Fruit fly (Drosophila melanogaster) whole organism, embryonic: ENCODE measurements around the gene CG11593.

ENCODE experiments used
- Aef1 ChIP-seq: fragments of 200-800 bp; sonication (Bioruptor generic); IDR thresholded peaks from 3 replicates; pipeline ENCODE4 v1.3.6; 2022; ENCODE audit warnings: missing biosample characterization, missing genetic modification characterization
- Antp ChIP-seq: fragments of 200-800 bp; sonication (Bioruptor generic); optimal IDR thresholded peaks from 3 replicates; lab custom pipeline; 2016; ENCODE audit warnings: missing biosample characterization, missing genetic modification characterization
- Awh ChIP-seq: fragments of 200-800 bp; sonication (Bioruptor generic); IDR thresholded peaks from 2 replicates; pipeline ENCODE4, ENCODE4 v1.3.6; 2022; ENCODE audit warnings: missing biosample characterization, missing genetic modification characterization
- Bgb ChIP-seq: fragments of 200-800 bp; sonication (Bioruptor generic); IDR thresholded peaks from 2 replicates; pipeline ENCODE4 v1.3.6; 2022; ENCODE audit warnings: missing biosample characterization, missing genetic modification characterization; ENCODE audit not compliant: partially characterized antibody
- CG12236 ChIP-seq: fragments of 200-800 bp; sonication (Bioruptor generic); optimal IDR thresholded peaks from 2 replicates; lab custom pipeline; 2016; ENCODE audit warnings: missing biosample characterization, missing genetic modification characterization
- CG12391 ChIP-seq: fragments of 200-800 bp; sonication (Bioruptor generic); optimal IDR thresholded peaks from 3 replicates; lab custom pipeline; 2018; ENCODE audit warnings: missing biosample characterization, mild to moderate bottlenecking, missing genetic modification characterization, moderate library complexity
- CG13287 ChIP-seq: fragments of 200-800 bp; sonication (Bioruptor generic); IDR thresholded peaks from 2 replicates; pipeline ENCODE4 v1.3.6; 2022; ENCODE audit warnings: missing biosample characterization, missing genetic modification characterization; ENCODE audit not compliant: partially characterized antibody
- CG14050 ChIP-seq: fragments of 200-800 bp; sonication (Bioruptor generic); IDR thresholded peaks from 3 replicates; pipeline ENCODE4 v1.3.6; 2022; ENCODE audit warnings: missing biosample characterization, missing genetic modification characterization
- CG14441 ChIP-seq: fragments of 200-800 bp; sonication (Bioruptor generic); IDR thresholded peaks from 2 replicates; pipeline ENCODE4 v1.3.6; 2022; ENCODE audit warnings: missing biosample characterization, missing genetic modification characterization
- CG14965 ChIP-seq: fragments of 200-800 bp; sonication (Bioruptor generic); optimal IDR thresholded peaks from 2 replicates; lab custom pipeline; 2016; ENCODE audit warnings: missing biosample characterization, missing genetic modification characterization, borderline replicate concordance
- CG1602 ChIP-seq: fragments of 200-800 bp; sonication (Bioruptor generic); optimal IDR thresholded peaks from 3 replicates; lab custom pipeline; 2016; ENCODE audit warnings: missing biosample characterization, missing genetic modification characterization
- CG16815 ChIP-seq: fragments of 200-800 bp; sonication (Bioruptor generic); optimal IDR thresholded peaks from 3 replicates; lab custom pipeline; 2017; ENCODE audit warnings: missing biosample characterization, mild to moderate bottlenecking, missing genetic modification characterization
- CG17328 ChIP-seq: fragments of 200-800 bp; sonication (Bioruptor generic); IDR thresholded peaks from 2 replicates; pipeline ENCODE4 v1.3.6; 2022; ENCODE audit warnings: missing biosample characterization, missing genetic modification characterization
- CG17829 ChIP-seq: fragments of 200-800 bp; optimal IDR thresholded peaks from 2 replicates; lab custom pipeline; 2019; ENCODE audit warnings: missing biosample characterization, mild to moderate bottlenecking, missing genetic modification characterization, moderate library complexity
- CG18262 ChIP-seq: fragments of 200-800 bp; optimal IDR thresholded peaks from 3 replicates; lab custom pipeline; 2019; ENCODE audit warnings: missing biosample characterization, mild to moderate bottlenecking, missing genetic modification characterization, moderate library complexity
- CG18764 ChIP-seq: fragments of 200-800 bp; sonication (Bioruptor generic); optimal IDR thresholded peaks from 3 replicates; lab custom pipeline; 2016; ENCODE audit warnings: missing biosample characterization, missing genetic modification characterization
- CG2120 ChIP-seq: fragments of 200-800 bp; sonication (Bioruptor generic); optimal IDR thresholded peaks from 3 replicates; lab custom pipeline; 2016; ENCODE audit warnings: missing biosample characterization, missing genetic modification characterization
- CG33557 ChIP-seq: fragments of 200-800 bp; sonication (Bioruptor generic); optimal IDR thresholded peaks from 2 replicates; lab custom pipeline; 2019; ENCODE audit warnings: missing biosample characterization, mild to moderate bottlenecking, missing genetic modification characterization, moderate library complexity
- CG4404 ChIP-seq: fragments of 200-800 bp; sonication (Bioruptor generic); IDR thresholded peaks from 2 replicates; pipeline ENCODE4 v1.3.6; 2022; ENCODE audit warnings: missing biosample characterization, missing genetic modification characterization
- CG4820 ChIP-seq: fragments of 200-800 bp; sonication (Bioruptor generic); optimal IDR thresholded peaks from 3 replicates; lab custom pipeline; 2016; ENCODE audit warnings: missing biosample characterization, missing genetic modification characterization
- CG7271 ChIP-seq: fragments of 200-800 bp; sonication (Bioruptor generic); optimal IDR thresholded peaks from 2 replicates; lab custom pipeline; 2018; ENCODE audit warnings: missing biosample characterization, mild to moderate bottlenecking, missing genetic modification characterization, moderate library complexity
- CG7745 ChIP-seq: fragments of 200-800 bp; sonication (Bioruptor generic); optimal IDR thresholded peaks from 2 replicates; lab custom pipeline; 2018; ENCODE audit warnings: missing biosample characterization, mild to moderate bottlenecking, missing genetic modification characterization, moderate library complexity
- CG7928 ChIP-seq: fragments of 200-800 bp; sonication (Bioruptor generic); optimal IDR thresholded peaks from 2 replicates; lab custom pipeline; 2017; ENCODE audit warnings: missing biosample characterization, mild to moderate bottlenecking, missing genetic modification characterization
- CG8388 ChIP-seq: fragments of 200-800 bp; sonication (Bioruptor generic); optimal IDR thresholded peaks from 2 replicates; lab custom pipeline; 2019; ENCODE audit warnings: missing biosample characterization, mild to moderate bottlenecking, missing genetic modification characterization, moderate library complexity
- Chrac-16 ChIP-seq: fragments of 200-800 bp; sonication (Bioruptor generic); optimal IDR thresholded peaks from 3 replicates; lab custom pipeline; 2016; ENCODE audit warnings: missing biosample characterization, missing genetic modification characterization
- Dbx ChIP-seq: fragments of 200-800 bp; sonication (Bioruptor generic); IDR thresholded peaks from 3 replicates; pipeline ENCODE4 v1.3.6; 2022; ENCODE audit warnings: missing biosample characterization, missing genetic modification characterization
- Hr3 ChIP-seq: fragments of 200-800 bp; sonication (Bioruptor generic); optimal IDR thresholded peaks from 3 replicates; lab custom pipeline; 2016; ENCODE audit warnings: missing biosample characterization, missing genetic modification characterization
- Lpt ChIP-seq: fragments of >200 bp; optimal IDR thresholded peaks from 2 replicates; lab custom pipeline; 2018; ENCODE audit warnings: missing biosample characterization, missing genetic modification characterization
- MTF-1 ChIP-seq: fragments of 200-800 bp; sonication (Bioruptor generic); optimal IDR thresholded peaks from 2 replicates; lab custom pipeline; 2018; ENCODE audit warnings: missing biosample characterization, mild to moderate bottlenecking, missing genetic modification characterization, borderline replicate concordance
- Mad ChIP-seq: fragments of 200-800 bp; sonication (Bioruptor generic); optimal IDR thresholded peaks from 2 replicates; lab custom pipeline; 2016; ENCODE audit warnings: missing biosample characterization, missing genetic modification characterization
- Sox102F ChIP-seq: fragments of 200-800 bp; sonication (Bioruptor generic); optimal IDR thresholded peaks from 2 replicates; lab custom pipeline; 2018; ENCODE audit warnings: missing biosample characterization, mild to moderate bottlenecking, missing genetic modification characterization, moderate library complexity
- Sry-β ChIP-seq: fragments of 200-800 bp; sonication (Bioruptor generic); optimal IDR thresholded peaks from 2 replicates; lab custom pipeline; 2018; ENCODE audit warnings: missing biosample characterization, mild to moderate bottlenecking, missing genetic modification characterization, moderate library complexity
- az2 ChIP-seq: fragments of 200-800 bp; sonication (Bioruptor generic); optimal IDR thresholded peaks from 3 replicates; lab custom pipeline; 2016; ENCODE audit warnings: missing biosample characterization, missing genetic modification characterization
- chinmo ChIP-seq: fragments of 200-800 bp; sonication (Bioruptor generic); IDR thresholded peaks from 4 replicates; pipeline ENCODE4 v1.3.6; 2022; ENCODE audit warnings: missing biosample characterization, missing genetic modification characterization; ENCODE audit not compliant: partially characterized antibody
- disco-r ChIP-seq: fragments of 200-800 bp; sonication (Bioruptor generic); optimal IDR thresholded peaks from 2 replicates; lab custom pipeline; 2016; ENCODE audit warnings: missing biosample characterization, missing genetic modification characterization
- dpn ChIP-seq, 2 experiments: fragments of 200-800 bp; sonication (Bioruptor generic); optimal IDR thresholded peaks; 3 replicates each; lab custom pipeline; 2016; ENCODE audit warnings: missing biosample characterization in 2 of 2, missing genetic modification characterization in 2 of 2
- fd3F ChIP-seq: fragments of 200-800 bp; sonication (Bioruptor generic); optimal IDR thresholded peaks from 2 replicates; lab custom pipeline; 2018; ENCODE audit warnings: missing biosample characterization, mild to moderate bottlenecking, missing genetic modification characterization, moderate library complexity
- ftz-f1 ChIP-seq: fragments of 200-800 bp; sonication (Bioruptor generic); optimal IDR thresholded peaks from 2 replicates; lab custom pipeline; 2016; ENCODE audit warnings: missing biosample characterization, missing genetic modification characterization
- jigr1 ChIP-seq: fragments of 200-800 bp; sonication (Bioruptor generic); IDR thresholded peaks from 3 replicates; pipeline ENCODE4 v1.3.6; 2022; ENCODE audit warnings: missing biosample characterization, missing genetic modification characterization
- lab ChIP-seq: fragments of 200-800 bp; sonication (Bioruptor generic); optimal IDR thresholded peaks from 3 replicates; lab custom pipeline; 2017; ENCODE audit warnings: missing biosample characterization, missing genetic modification characterization, mild to moderate bottlenecking, moderate library complexity, missing genetic modification reagents
- lmd ChIP-seq: fragments of 200-800 bp; sonication (Bioruptor generic); IDR thresholded peaks from 2 replicates; pipeline ENCODE4 v1.3.6; 2022; ENCODE audit warnings: missing biosample characterization, missing genetic modification characterization
- oc ChIP-seq: fragments of 200-800 bp; sonication (Bioruptor generic); optimal IDR thresholded peaks from 2 replicates; lab custom pipeline; 2018; ENCODE audit warnings: missing biosample characterization, mild to moderate bottlenecking, missing genetic modification characterization, moderate library complexity
- org-1 ChIP-seq: fragments of 200-800 bp; sonication (Bioruptor generic); optimal IDR thresholded peaks from 2 replicates; lab custom pipeline; 2017; ENCODE audit warnings: missing biosample characterization, missing genetic modification characterization
- pzg ChIP-seq: fragments of 200-800 bp; sonication (Bioruptor generic); optimal IDR thresholded peaks from 3 replicates; lab custom pipeline; 2018; ENCODE audit warnings: missing biosample characterization, mild to moderate bottlenecking, missing genetic modification characterization, moderate library complexity
- so ChIP-seq: fragments of 200-800 bp; sonication (Bioruptor generic); IDR thresholded peaks from 3 replicates; pipeline ENCODE4 v1.3.6; 2022; ENCODE audit warnings: missing biosample characterization, missing genetic modification characterization
- stc ChIP-seq: fragments of 200-800 bp; sonication (Bioruptor generic); IDR thresholded peaks from 2 replicates; pipeline ENCODE4 v1.3.6; 2022; ENCODE audit warnings: missing biosample characterization, missing genetic modification characterization
- usp ChIP-seq: fragments of >200 bp; optimal IDR thresholded peaks from 2 replicates; lab custom pipeline; 2017; ENCODE audit warnings: missing biosample characterization, missing genetic modification characterization
- z ChIP-seq: fragments of 200-800 bp; sonication (Bioruptor generic); IDR thresholded peaks from 3 replicates; pipeline ENCODE4 v1.3.6; 2022; ENCODE audit warnings: missing biosample characterization, missing genetic modification characterization
- zen2 ChIP-seq: fragments of 200-800 bp; sonication (Bioruptor generic); IDR thresholded peaks from 3 replicates; pipeline ENCODE4 v1.3.6; 2022; ENCODE audit warnings: missing biosample characterization, missing genetic modification characterization; ENCODE audit not compliant: partially characterized antibody

The CG11593 gene

dm6 chr3L:4070996-4071379 lies 30.7 kb upstream of the CG11593 start (continued):
- no peak for TF ChIP-seq CG16815 (GFP tag; lab: Kevin White, UChicago)
- peak; percentile 5 for TF ChIP-seq CG2120 (GFP tag; lab: Kevin White, UChicago)
- TF ChIP-seq az2 (GFP tag; lab: Kevin White, UChicago): peak; percentile 28
- peak; percentile 8; the same call in 1 of the 3 replicates for TF ChIP-seq so (GFP tag; lab: Robert Waterston, UW)
- TF ChIP-seq Awh (GFP tag; lab: Robert Waterston, UW): peak; percentile 68
- TF ChIP-seq CG18262: peak; percentile 22
- TF ChIP-seq CG14441 (GFP tag; lab: Robert Waterston, UW): peak; percentile 66
- TF ChIP-seq Bgb (GFP tag; lab: Robert Waterston, UW): no peak
- TF ChIP-seq Aef1: peak; percentile 69
- TF ChIP-seq jigr1 (GFP tag; lab: Robert Waterston, UW): peak; percentile 51; the same call in 2 of the 3 replicates
- no peak for TF ChIP-seq Mad
- peak; percentile 6; the same call in 1 of the 2 replicates for TF ChIP-seq CG4404
- peak; percentile 59 for TF ChIP-seq Dbx (GFP tag; lab: Robert Waterston, UW)
- peak; percentile 17 for TF ChIP-seq fd3F (GFP tag; lab: Kevin White, UChicago)
- no peak for TF ChIP-seq org-1 (GFP tag; lab: Kevin White, UChicago)
- no peak for TF ChIP-seq CG17829 (tag; lab: Kevin White, UChicago)
- no peak for TF ChIP-seq CG7271 (tag; lab: Kevin White, UChicago)
- TF ChIP-seq stc (GFP tag; lab: Robert Waterston, UW): peak; percentile 76
- TF ChIP-seq Chrac-16 (GFP tag; lab: Kevin White, UChicago): peak; percentile 12
- peak; percentile 55 for TF ChIP-seq lab (GFP tag; lab: Kevin White, UChicago)
- peak; percentile 41 for TF ChIP-seq MTF-1 (GFP tag; lab: Kevin White, UChicago)

dm6 chr3L:4070221-4070995 lies 30.1 kb upstream of the CG11593 start:
- TF ChIP-seq CG14050 (GFP tag; lab: Robert Waterston, UW) (peak; percentile 90), chinmo (no peak), Antp (GFP tag; lab: Kevin White, UChicago) (peak; percentile 88), Sry-β (no peak), dpn (GFP tag; optimal IDR thresholded peaks at IDR 0.05; lab: Kevin White, UChicago) (peak; percentile 83 to 89), CG7928 (GFP tag; lab: Kevin White, UChicago) (peak; percentile 64), z (GFP tag; lab: Robert Waterston, UW) (no peak), CG17328 (peak; percentile 94), disco-r (GFP tag; lab: Kevin White, UChicago) (peak; percentile 74), oc (peak; percentile 90), zen2 (GFP tag; lab: Robert Waterston, UW) (no peak), CG12391 (tag; lab: Kevin White, UChicago) (peak; percentile 77), CG1602 (GFP tag; lab: Kevin White, UChicago) (peak; percentile 72), Sox102F (GFP tag; lab: Kevin White, UChicago) (peak; percentile 94), Hr3 (GFP tag; lab: Kevin White, UChicago) (peak; percentile 77), usp (GFP tag; lab: Kevin White, UChicago) (no peak), CG7745 (no peak), CG14965 (GFP tag; lab: Kevin White, UChicago) (peak; percentile 27), CG13287 (no peak), CG18764 (peak; percentile 58), lmd (GFP tag; lab: Robert Waterston, UW) (peak; percentile 95), Lpt (GFP tag; lab: Kevin White, UChicago) (no peak), ftz-f1 (GFP tag; lab: Kevin White, UChicago) (no peak), CG12236 (peak; percentile 73), CG8388 (GFP tag; lab: Kevin White, UChicago) (peak; percentile 79), CG33557 (GFP tag; lab: Kevin White, UChicago) (no peak), CG4820 (GFP tag; lab: Kevin White, UChicago) (peak; percentile 78), pzg (GFP tag; lab: Kevin White, UChicago) (peak; percentile 5)
